Worm (Caenorhabditis elegans) whole organism, early embryonic: Measurements from ENCODE around the gene F11A5.9.

ENCODE experiments used
- B0310.2 ChIP-seq: sonication (generic microtip); optimal IDR thresholded peaks from 2 replicates; lab custom pipeline; 2016; ENCODE audit warnings: mild to moderate bottlenecking, missing genetic modification characterization, missing compliant biosample characterization
- F13C5.2 ChIP-seq: sonication (generic microtip); optimal IDR thresholded peaks from 2 replicates; lab custom pipeline; 2017; ENCODE audit warnings: mild to moderate bottlenecking, missing genetic modification characterization, inconsistent platforms, missing compliant biosample characterization
- aly-1 ChIP-seq: sonication (generic microtip); optimal IDR thresholded peaks from 2 replicates; lab custom pipeline; 2016; ENCODE audit warnings: missing genetic modification characterization, missing compliant biosample characterization
- ama-1 ChIP-seq: fragments of 150-350 bp; optimal IDR thresholded peaks from 2 replicates; lab custom pipeline; 2014
- ceh-13 ChIP-seq: fragments of 200-800 bp; sonication (Bioruptor generic); optimal IDR thresholded peaks from 2 replicates; lab custom pipeline; 2018; ENCODE audit warnings: mild to moderate bottlenecking, missing genetic modification characterization, missing compliant biosample characterization
- ceh-36 ChIP-seq: sonication (generic microtip); optimal IDR thresholded peaks from 2 replicates; lab custom pipeline; 2016; ENCODE audit warnings: missing genetic modification characterization, inconsistent platforms, missing compliant biosample characterization
- ets-7 ChIP-seq: sonication (generic microtip); optimal IDR thresholded peaks from 2 replicates; lab custom pipeline; 2016; ENCODE audit warnings: missing genotype, missing genetic modification characterization, missing compliant biosample characterization
- flt-1 ChIP-seq: fragments of 200-800 bp; sonication (Bioruptor generic); IDR thresholded peaks from 2 replicates; pipeline ENCODE4 v1.3.6; 2022; ENCODE audit warnings: missing genetic modification characterization, missing compliant biosample characterization
- hmbx-1 ChIP-seq: sonication (generic microtip); optimal IDR thresholded peaks from 2 replicates; lab custom pipeline; 2016; ENCODE audit warnings: mild to moderate bottlenecking, missing genetic modification characterization, missing compliant biosample characterization
- hmg-4 ChIP-seq: fragments of 200-800 bp; sonication (Bioruptor generic); optimal IDR thresholded peaks from 2 replicates; lab custom pipeline; 2018; ENCODE audit warnings: mild to moderate bottlenecking, missing genetic modification characterization, missing compliant biosample characterization
- hnd-1 ChIP-seq: sonication (generic microtip); optimal IDR thresholded peaks from 2 replicates; lab custom pipeline; 2016; ENCODE audit warnings: missing genetic modification characterization, missing compliant biosample characterization
- pes-1 ChIP-seq: fragments of 200-800 bp; sonication (Bioruptor generic); IDR thresholded peaks from 2 replicates; pipeline ENCODE4 v1.3.6; 2022; ENCODE audit warnings: missing genetic modification reagents, missing genetic modification characterization, missing compliant biosample characterization
- scrt-1 ChIP-seq: fragments of 200-800 bp; sonication (Bioruptor generic); IDR thresholded peaks from 2 replicates; pipeline ENCODE4 v1.3.6; 2022; ENCODE audit warnings: missing genetic modification characterization, missing compliant biosample characterization
- sea-1 ChIP-seq: fragments of 200-800 bp; sonication (Bioruptor generic); conservative IDR thresholded peaks from 2 replicates; pipeline ENCODE4 v1.3.6; 2022; ENCODE audit warnings: missing genetic modification characterization, missing compliant biosample characterization
- tbx-11 ChIP-seq: fragments of 200-800 bp; sonication (Bioruptor generic); IDR thresholded peaks from 2 replicates; pipeline ENCODE4 v1.3.6; 2022; ENCODE audit warnings: missing genetic modification characterization, missing compliant biosample characterization
- tbx-37 ChIP-seq: fragments of 200-800 bp; sonication (Bioruptor generic); conservative IDR thresholded peaks from 2 replicates; pipeline ENCODE4 v1.3.6; 2022; ENCODE audit warnings: missing genetic modification reagents, missing genetic modification characterization, missing compliant biosample characterization
- tra-4 ChIP-seq: sonication (generic microtip); optimal IDR thresholded peaks from 2 replicates; lab custom pipeline; 2017; ENCODE audit warnings: missing genetic modification characterization, missing compliant biosample characterization

F11A5.9 gene

ce11 chrV:16211713-16212112 lies 3.0 kb upstream of the F11A5.9 start:
- TF ChIP-seq ceh-36 (tag; lab: Kevin White, UChicago), result no peak
- TF ChIP-seq hmg-4 (GFP tag; lab: Kevin White, UChicago), result no peak
- TF ChIP-seq ets-7 (tag; lab: Kevin White, UChicago), result no peak
- no peak for TF ChIP-seq flt-1 (GFP tag; lab: Robert Waterston, UW)
- TF ChIP-seq tbx-11 (GFP tag; lab: Robert Waterston, UW), result no peak
- no peak for TF ChIP-seq scrt-1 (GFP tag; lab: Robert Waterston, UW)

- TF ChIP-seq ceh-13 (GFP tag; lab: Kevin White, UChicago) (no peak), B0310.2 (tag; lab: Kevin White, UChicago) (no peak), tbx-11 (GFP tag; lab: Robert Waterston, UW) (no peak), flt-1 (GFP tag; lab: Robert Waterston, UW) (no peak), tra-4 (tag; lab: Kevin White, UChicago) (no peak), ceh-36 (tag; lab: Kevin White, UChicago) (no peak)
Measured at ce11 chrV:16213323-16213722, 1.4 kb upstream of the F11A5.9 start.

- TF ChIP-seq tra-4 (tag; lab: Kevin White, UChicago) (no peak), tbx-11 (GFP tag; lab: Robert Waterston, UW) (no peak), hmbx-1 (tag; lab: Kevin White, UChicago) (no peak), tbx-37 (GFP tag; lab: Robert Waterston, UW) (no peak), hnd-1 (tag; lab: Kevin White, UChicago) (no peak), ceh-36 (tag; lab: Kevin White, UChicago) (no peak), sea-1 (no peak), pes-1 (GFP tag; lab: Robert Waterston, UW) (no peak), B0310.2 (tag; lab: Kevin White, UChicago) (no peak), F13C5.2 (tag; lab: Kevin White, UChicago) (no peak), scrt-1 (GFP tag; lab: Robert Waterston, UW) (no peak)
Measured at ce11 chrV:16218522-16218921, 3.8 kb downstream of the F11A5.9 start, which contains the start of gene F11A5.15. TSS of gene F11A5.15 (minus strand) at chrV:16218622.

- no peak for TF ChIP-seq flt-1 (GFP tag; lab: Robert Waterston, UW)
- TF ChIP-seq hmbx-1 (tag; lab: Kevin White, UChicago), result no peak
Measured at ce11 chrV:16218972-16219757, 4.5 kb downstream of the F11A5.9 start, which contains the start of gene glc-1. TSS of gene glc-1 (plus strand) at chrV:16219634.

- TF ChIP-seq F13C5.2 (tag; lab: Kevin White, UChicago), result no peak
- TF ChIP-seq hmg-4 (GFP tag; lab: Kevin White, UChicago), result no peak
Measured at ce11 chrV:16220020-16220419, 5.3 kb downstream of the F11A5.9 start.

- no peak for TF ChIP-seq ceh-36 (tag; lab: Kevin White, UChicago)
- TF ChIP-seq tra-4 (tag; lab: Kevin White, UChicago), result no peak
- no peak for TF ChIP-seq tbx-11 (GFP tag; lab: Robert Waterston, UW)
- no peak for TF ChIP-seq sea-1
- no peak for TF ChIP-seq tbx-37 (GFP tag; lab: Robert Waterston, UW)
- TF ChIP-seq hmg-4 (GFP tag; lab: Kevin White, UChicago), result no peak
- TF ChIP-seq ceh-13 (GFP tag; lab: Kevin White, UChicago), result no peak
- TF ChIP-seq scrt-1 (GFP tag; lab: Robert Waterston, UW), result no peak
- TF ChIP-seq F13C5.2 (tag; lab: Kevin White, UChicago), result no peak
- TF ChIP-seq aly-1 (tag; lab: Kevin White, UChicago), result no peak
- no peak for TF ChIP-seq flt-1 (GFP tag; lab: Robert Waterston, UW)
- TF ChIP-seq hmbx-1 (tag; lab: Kevin White, UChicago), result no peak
Measured at ce11 chrV:16224027-16224426, 9.3 kb downstream of the F11A5.9 start, which contains the start of gene stdh-2. TSS of gene stdh-2 (plus strand) at chrV:16224327.

- no peak for TF ChIP-seq B0310.2 (tag; lab: Kevin White, UChicago)
- no peak for TF ChIP-seq hmg-4 (GFP tag; lab: Kevin White, UChicago)
- TF ChIP-seq F13C5.2 (tag; lab: Kevin White, UChicago), result no peak
- TF ChIP-seq ama-1 (lab: Kevin White, UChicago), result no peak
- TF ChIP-seq sea-1, result no peak
- TF ChIP-seq tbx-11 (GFP tag; lab: Robert Waterston, UW), result no peak
- TF ChIP-seq tra-4 (tag; lab: Kevin White, UChicago), result no peak
- TF ChIP-seq aly-1 (tag; lab: Kevin White, UChicago), result no peak
- no peak for TF ChIP-seq hnd-1 (tag; lab: Kevin White, UChicago)
- no peak for TF ChIP-seq ets-7 (tag; lab: Kevin White, UChicago)
Measured at ce11 chrV:16225524-16226116, 10.9 kb downstream of the F11A5.9 start.

- TF ChIP-seq scrt-1 (GFP tag; lab: Robert Waterston, UW) (no peak), tra-4 (tag; lab: Kevin White, UChicago) (no peak), hmbx-1 (tag; lab: Kevin White, UChicago) (no peak), tbx-37 (GFP tag; lab: Robert Waterston, UW) (no peak)
Measured at ce11 chrV:16226581-16226980, 11.9 kb downstream of the F11A5.9 start, which contains the start of gene F11A5.13. TSS of gene F11A5.13 (minus strand) at chrV:16226681.
